Worm (Caenorhabditis elegans) whole organism, L1 larva: Measurements from ENCODE around the gene F18E2.15.

Experiments
- C04F5.9 ChIP-seq: sonication (generic microtip); optimal IDR thresholded peaks from 2 replicates; lab custom pipeline; 2016; ENCODE audit warnings: missing genetic modification characterization, missing compliant biosample characterization
- C16A3.4 ChIP-seq: fragments of 150-350 bp; optimal IDR thresholded peaks from 2 replicates; lab custom pipeline; 2014; ENCODE audit warnings: missing biosample characterization, missing genetic modification characterization
- F16B12.6 ChIP-seq: fragments of 150-350 bp; optimal IDR thresholded peaks from 2 replicates; lab custom pipeline; 2014; ENCODE audit warnings: missing biosample characterization, missing genetic modification characterization
- aly-2 ChIP-seq: fragments of 150-350 bp; optimal IDR thresholded peaks from 2 replicates; lab custom pipeline; 2014; ENCODE audit warnings: missing biosample characterization, missing genetic modification characterization
- ceh-63 ChIP-seq: fragments of 200-800 bp; sonication (Bioruptor generic); optimal IDR thresholded peaks from 2 replicates; lab custom pipeline; 2018; ENCODE audit warnings: mild to moderate bottlenecking, missing genetic modification characterization, missing compliant biosample characterization
- ceh-88 ChIP-seq: fragments of 200-800 bp; sonication (Bioruptor generic); IDR thresholded peaks from 2 replicates; pipeline ENCODE4 v1.3.6; 2022; ENCODE audit warnings: missing genetic modification characterization, missing compliant biosample characterization
- dpl-1 ChIP-seq, 3 experiments: fragments of 150-350 bp in 2 of 3; sonication (generic microtip) in 1 of 3; optimal IDR thresholded peaks; 2 replicates each; lab custom pipeline; 2014 to 2017; ENCODE audit warnings: missing biosample characterization in 3 of 3, missing genetic modification characterization in 3 of 3, missing genetic modification reagents in 3 of 3
- dsc-1 ChIP-seq: sonication (generic microtip); optimal IDR thresholded peaks from 2 replicates; lab custom pipeline; 2016; ENCODE audit warnings: mild to moderate bottlenecking, missing genetic modification characterization, missing compliant biosample characterization
- efl-1 ChIP-seq, 4 experiments: fragments of 150-350 bp; optimal IDR thresholded peaks in 3 of 4; peaks in 1 of 4; 1 replicate in 1 of 4; 2 replicates in 3 of 4; lab custom pipeline; 2014; ENCODE audit warnings: missing biosample characterization in 2 of 4, missing genetic modification characterization in 2 of 4, missing genetic modification reagents in 2 of 4
- egl-13 ChIP-seq: sonication (generic microtip); optimal IDR thresholded peaks from 2 replicates; lab custom pipeline; 2016; ENCODE audit warnings: missing genotype, missing genetic modification reagents, missing genetic modification characterization, missing compliant biosample characterization
- egl-27 ChIP-seq, 2 experiments: fragments of 150-350 bp in 1 of 2; sonication (generic microtip); optimal IDR thresholded peaks; 3 replicates each; lab custom pipeline; 2017 to 2018; ENCODE audit warnings: missing biosample characterization in 2 of 2, missing genetic modification characterization in 2 of 2, missing genetic modification reagents in 2 of 2
- elt-2 ChIP-seq: sonication (generic microtip); optimal IDR thresholded peaks from 2 replicates; lab custom pipeline; 2016; ENCODE audit warnings: missing genetic modification characterization, mild to moderate bottlenecking, inconsistent platforms, missing compliant biosample characterization, missing genetic modification reagents
- elt-3 ChIP-seq, 6 experiments: fragments of 150-350 bp in 1 of 6; sonication (generic microtip); optimal IDR thresholded peaks; 2 replicates each; lab custom pipeline; 2017 to 2018; ENCODE audit warnings: missing biosample characterization in 6 of 6, missing genetic modification characterization in 6 of 6, inconsistent platforms in 1 of 6
- fkh-8 ChIP-seq: sonication (generic microtip); optimal IDR thresholded peaks from 2 replicates; lab custom pipeline; 2016; ENCODE audit warnings: mild to moderate bottlenecking, missing genetic modification characterization, missing compliant biosample characterization
- grh-1 ChIP-seq: fragments of 200-800 bp; sonication (Bioruptor generic); IDR thresholded peaks from 2 replicates; pipeline ENCODE4 v1.3.6; 2022; ENCODE audit warnings: missing genetic modification reagents, missing genetic modification characterization, missing compliant biosample characterization
- hlh-4 ChIP-seq: sonication (generic microtip); optimal IDR thresholded peaks from 2 replicates; lab custom pipeline; 2016; ENCODE audit warnings: mild to moderate bottlenecking, missing genetic modification characterization, missing compliant biosample characterization
- hpl-2 ChIP-seq: fragments of 150-350 bp; optimal IDR thresholded peaks from 2 replicates; lab custom pipeline; 2014; ENCODE audit warnings: missing biosample characterization, missing genetic modification reagents, missing genetic modification characterization
- isw-1 ChIP-seq: fragments of 200-800 bp; sonication (Bioruptor generic); IDR thresholded peaks from 2 replicates; pipeline ENCODE4 v1.3.6; 2022; ENCODE audit warnings: missing genetic modification characterization, missing compliant biosample characterization
- jun-1 ChIP-seq: fragments of 150-350 bp; optimal IDR thresholded peaks from 2 replicates; lab custom pipeline; 2014; ENCODE audit warnings: missing biosample characterization, missing genetic modification reagents, missing genetic modification characterization
- lin-15B ChIP-seq: fragments of 150-350 bp; sonication (generic microtip); optimal IDR thresholded peaks from 3 replicates; lab custom pipeline; 2014; ENCODE audit warnings: missing biosample characterization, missing genetic modification characterization
- lin-35 ChIP-seq, 2 experiments: fragments of 150-350 bp; optimal IDR thresholded peaks; 2 replicates each; lab custom pipeline; 2014; ENCODE audit warnings: missing biosample characterization in 2 of 2, missing genetic modification characterization in 2 of 2, missing genetic modification reagents in 2 of 2
- mdl-1 ChIP-seq, 2 experiments: fragments of 150-350 bp; optimal IDR thresholded peaks; 2 replicates each; lab custom pipeline; 2014 to 2017; ENCODE audit warnings: missing biosample characterization in 2 of 2, missing genetic modification characterization in 2 of 2, inconsistent platforms in 1 of 2
- mep-1 ChIP-seq: fragments of 150-350 bp; optimal IDR thresholded peaks from 2 replicates; lab custom pipeline; 2014; ENCODE audit warnings: missing biosample characterization, missing genetic modification characterization
- nhr-12 ChIP-seq: sonication (generic microtip); optimal IDR thresholded peaks from 2 replicates; lab custom pipeline; 2017; ENCODE audit warnings: missing biosample characterization, missing genetic modification characterization
- nhr-19 ChIP-seq: fragments of 200-800 bp; sonication (Bioruptor generic); conservative IDR thresholded peaks from 2 replicates; pipeline ENCODE4 v1.3.6; 2022; ENCODE audit warnings: missing genetic modification characterization, missing compliant biosample characterization
- nhr-20 ChIP-seq: sonication (generic microtip); optimal IDR thresholded peaks from 2 replicates; lab custom pipeline; 2016; ENCODE audit warnings: mild to moderate bottlenecking, missing genetic modification characterization, missing compliant biosample characterization
- nhr-237 ChIP-seq: fragments of 150-350 bp; optimal IDR thresholded peaks from 2 replicates; lab custom pipeline; 2014; ENCODE audit warnings: missing biosample characterization, missing genetic modification characterization
- nhr-47 ChIP-seq: sonication (generic microtip); optimal IDR thresholded peaks from 2 replicates; lab custom pipeline; 2016; ENCODE audit warnings: mild to moderate bottlenecking, missing genetic modification characterization, moderate library complexity, missing compliant biosample characterization
- nhr-71 ChIP-seq: sonication (generic microtip); optimal IDR thresholded peaks from 2 replicates; lab custom pipeline; 2016; ENCODE audit warnings: mild to moderate bottlenecking, missing genetic modification characterization, moderate library complexity, missing compliant biosample characterization
- nhr-76 ChIP-seq: sonication (generic microtip); optimal IDR thresholded peaks from 2 replicates; lab custom pipeline; 2017; ENCODE audit warnings: missing biosample characterization, missing genetic modification characterization
- nhr-77 ChIP-seq: fragments of 150-350 bp; optimal IDR thresholded peaks from 2 replicates; lab custom pipeline; 2014; ENCODE audit warnings: missing biosample characterization, missing genetic modification characterization
- nhr-84 ChIP-seq: sonication (generic microtip); optimal IDR thresholded peaks from 2 replicates; lab custom pipeline; 2017; ENCODE audit warnings: missing biosample characterization, missing genetic modification characterization
- pag-3 ChIP-seq: sonication (generic microtip); optimal IDR thresholded peaks from 2 replicates; lab custom pipeline; 2017; ENCODE audit warnings: missing genetic modification characterization, mild to moderate bottlenecking, missing compliant biosample characterization, antibody characterized with exemption, borderline replicate concordance; ENCODE audit not compliant: insufficient read depth
- rnt-1 ChIP-seq: sonication (generic microtip); optimal IDR thresholded peaks from 2 replicates; lab custom pipeline; 2016; ENCODE audit warnings: mild to moderate bottlenecking, missing genetic modification characterization, moderate library complexity, missing compliant biosample characterization
- snpc-4 ChIP-seq: fragments of 150-350 bp; optimal IDR thresholded peaks from 2 replicates; lab custom pipeline; 2014; ENCODE audit warnings: missing biosample characterization, missing genetic modification characterization
- sox-4 ChIP-seq: sonication (generic microtip); optimal IDR thresholded peaks from 2 replicates; lab custom pipeline; 2016; ENCODE audit warnings: missing genetic modification characterization, missing compliant biosample characterization
- sptf-1 ChIP-seq: fragments of 150-350 bp; optimal IDR thresholded peaks from 2 replicates; lab custom pipeline; 2014; ENCODE audit warnings: missing biosample characterization, missing genetic modification characterization
- swsn-7 ChIP-seq: sonication (generic microtip); optimal IDR thresholded peaks from 2 replicates; lab custom pipeline; 2016; ENCODE audit warnings: missing genetic modification characterization, missing compliant biosample characterization
- tbx-2 ChIP-seq: sonication (generic microtip); optimal IDR thresholded peaks from 2 replicates; lab custom pipeline; 2016; ENCODE audit warnings: missing genetic modification characterization, missing compliant biosample characterization
- unc-130 ChIP-seq: fragments of 150-350 bp; optimal IDR thresholded peaks from 2 replicates; lab custom pipeline; 2017; ENCODE audit warnings: missing biosample characterization, missing genetic modification characterization, inconsistent platforms
- vab-15 ChIP-seq: sonication (generic microtip); optimal IDR thresholded peaks from 2 replicates; lab custom pipeline; 2017; ENCODE audit warnings: missing genotype, mild to moderate bottlenecking, missing genetic modification characterization, missing compliant biosample characterization
- xbp-1 ChIP-seq: sonication (generic microtip); optimal IDR thresholded peaks from 2 replicates; lab custom pipeline; 2016; ENCODE audit warnings: missing genetic modification characterization, missing compliant biosample characterization
- zip-4 ChIP-seq: fragments of 200-800 bp; sonication (Bioruptor generic); optimal IDR thresholded peaks from 2 replicates; lab custom pipeline; 2018; ENCODE audit warnings: mild to moderate bottlenecking, missing genetic modification characterization, moderate library complexity, missing compliant biosample characterization
- ztf-11 ChIP-seq, 2 experiments: sonication (generic microtip); optimal IDR thresholded peaks; 2 replicates each; lab custom pipeline; 2016 to 2017; ENCODE audit warnings: missing genetic modification characterization in 2 of 2, missing biosample characterization in 1 of 2, missing compliant biosample characterization in 1 of 2

Gene F18E2.15

DNA sequence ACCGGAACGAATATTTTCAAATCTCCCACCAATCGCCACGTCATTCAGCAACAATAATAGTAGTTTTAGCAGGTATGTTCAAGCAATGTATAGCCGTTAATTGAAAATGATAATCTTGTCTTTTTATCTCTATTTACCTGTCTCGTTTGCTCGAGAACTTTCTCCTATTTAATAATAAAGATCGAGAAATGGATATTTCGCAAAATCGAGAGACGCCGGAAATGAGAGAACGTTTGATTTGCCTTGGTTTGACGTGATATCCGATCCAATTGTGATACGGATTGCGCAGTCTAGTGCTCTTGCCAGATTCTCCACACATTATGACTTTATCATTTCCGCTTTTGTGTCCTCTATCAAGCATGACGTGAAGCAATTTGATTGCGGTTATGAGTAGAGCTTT is 13.0 kb upstream of the F18E2.15 start:
- TF ChIP-seq isw-1 (no peak), efl-1 (optimal IDR thresholded peaks at IDR 0.05; lab: Kevin White, UChicago) (no peak), efl-1 (GFP tag; optimal IDR thresholded peaks at IDR 0.05 in 1 of 2; lab: Kevin White, UChicago) (peak in 1 of 2 experiments; percentile 86), egl-27 (tag; optimal IDR thresholded peaks at IDR 0.05; lab: Kevin White, UChicago) (no peak), nhr-77 (no peak), fkh-8 (peak; percentile 59), ztf-11 (tag; optimal IDR thresholded peaks at IDR 0.05; lab: Kevin White, UChicago) (no peak), ceh-88 (no peak), nhr-19 (GFP tag; lab: Robert Waterston, UW) (no peak)

DNA sequence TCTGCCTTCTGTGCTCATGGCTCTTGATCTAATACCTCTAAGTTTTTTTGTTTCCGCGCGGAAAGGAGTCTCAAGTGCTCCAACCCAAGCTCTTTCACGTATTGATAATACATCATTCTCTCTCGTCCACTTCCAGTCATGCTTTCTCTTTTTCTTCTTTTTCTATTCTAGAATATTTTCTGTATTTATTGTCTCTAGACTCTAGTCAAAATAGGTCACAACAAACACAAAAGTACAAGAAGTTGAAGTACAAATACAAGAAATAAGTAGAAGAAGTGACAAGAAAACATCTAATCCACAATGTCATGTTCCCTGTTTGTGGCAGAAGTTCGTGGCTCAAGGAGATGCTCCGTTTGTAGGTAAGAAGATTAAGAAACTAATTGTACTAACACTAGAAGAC is 12.4 kb upstream of the F18E2.15 start, which contains the start of gene ZC455.1:
Gene ZC455.1 (plus strand): TSS at position 301 of the 400 bp plus-strand sequence.
- TF ChIP-seq fkh-8 (no peak), grh-1 (no peak), dsc-1 (tag; lab: Kevin White, UChicago) (no peak), nhr-12 (no peak), egl-13 (tag; lab: Kevin White, UChicago) (no peak), pag-3 (tag; lab: Kevin White, UChicago) (no peak), hpl-2 (GFP tag; lab: Kevin White, UChicago) (no peak), F16B12.6 (tag; lab: Kevin White, UChicago) (no peak), C04F5.9 (tag; lab: Kevin White, UChicago) (no peak), ztf-11 (tag; optimal IDR thresholded peaks at IDR 0.05; lab: Kevin White, UChicago) (no peak), lin-15B (tag; lab: Kevin White, UChicago) (no peak), mdl-1 (tag; optimal IDR thresholded peaks at IDR 0.05; lab: Kevin White, UChicago) (no peak), nhr-76 (tag; lab: Kevin White, UChicago) (no peak), ceh-63 (no peak), ceh-88 (no peak), nhr-84 (tag; lab: Kevin White, UChicago) (no peak), nhr-71 (tag; lab: Kevin White, UChicago) (no peak)

DNA sequence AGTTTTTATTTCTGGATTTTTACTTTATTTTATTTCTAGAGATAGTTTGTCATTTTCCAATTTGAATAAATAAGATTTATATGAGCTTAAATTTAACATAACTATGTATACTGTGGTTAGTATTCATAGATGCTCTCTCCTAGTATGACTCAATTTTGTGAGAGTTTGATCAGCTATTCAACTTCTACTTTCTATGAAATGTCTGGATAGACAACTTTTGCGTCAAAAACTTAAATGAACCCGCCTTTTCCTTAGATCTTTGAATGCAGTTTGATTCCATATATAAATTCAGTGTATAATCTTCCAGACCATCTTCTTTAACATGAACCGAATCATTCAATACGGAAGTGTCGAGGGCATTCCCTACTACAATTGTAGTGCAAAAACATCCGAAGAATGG is 8.1 kb upstream of the F18E2.15 start, which contains the start of gene srt-43:
Gene srt-43 (plus strand): TSS at position 301 of the 400 bp plus-strand sequence.
- TF ChIP-seq ztf-11 (tag; optimal IDR thresholded peaks at IDR 0.05; lab: Kevin White, UChicago) (no peak), hlh-4 (tag; lab: Kevin White, UChicago) (no peak), nhr-71 (tag; lab: Kevin White, UChicago) (no peak), ceh-63 (no peak), zip-4 (GFP tag; lab: Kevin White, UChicago) (no peak), egl-27 (tag; optimal IDR thresholded peaks at IDR 0.05; lab: Kevin White, UChicago) (no peak), ceh-88 (no peak), nhr-47 (tag; lab: Kevin White, UChicago) (no peak), aly-2 (no peak), tbx-2 (tag; lab: Kevin White, UChicago) (no peak), vab-15 (tag; lab: Kevin White, UChicago) (no peak), nhr-237 (no peak)

DNA sequence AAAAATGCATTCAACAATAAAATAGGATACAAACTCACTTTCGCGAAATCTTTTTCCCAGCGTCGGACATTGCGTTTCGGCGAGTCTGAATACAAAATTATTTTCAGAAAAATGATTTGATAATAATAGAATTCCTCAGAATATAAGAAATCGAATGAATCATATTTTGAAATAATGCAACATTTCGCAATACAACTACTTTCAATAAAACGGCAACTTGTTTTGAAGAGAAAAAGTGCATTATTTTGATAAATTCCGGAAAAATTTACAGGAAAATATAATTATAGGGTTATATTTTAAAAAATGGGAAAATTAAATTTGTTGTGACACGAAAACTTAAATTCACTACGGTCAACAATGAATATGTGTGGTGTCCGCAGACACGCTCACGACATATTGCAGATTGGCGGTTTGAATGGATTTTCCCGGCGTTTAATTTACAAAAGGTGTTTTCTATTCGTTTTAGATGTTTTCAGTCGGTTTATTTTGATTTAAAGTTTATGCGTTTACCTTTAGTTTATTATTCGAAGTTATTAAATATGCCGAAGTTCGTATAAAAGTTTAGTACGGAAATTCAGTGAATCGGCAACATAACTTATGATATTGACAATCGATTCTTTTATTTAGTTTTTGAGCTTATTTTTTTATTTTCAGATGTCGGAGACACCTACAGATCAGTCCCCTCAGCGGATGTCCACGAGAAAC is 2.6 kb upstream of the F18E2.15 start, which contains the start of the genes abcf-1 and scc-3:
Gene abcf-1 (minus strand): TSS at position 85 of the 705 bp plus-strand sequence.
Gene scc-3 (plus strand): TSS at position 655 of the 705 bp plus-strand sequence.
- TF ChIP-seq jun-1 (tag; lab: Kevin White, UChicago) (no peak), rnt-1 (peak; percentile 25), elt-2 (tag; lab: Kevin White, UChicago) (no peak), sox-4 (tag; lab: Kevin White, UChicago) (no peak), dpl-1 (GFP tag; optimal IDR thresholded peaks at IDR 0.05; lab: Kevin White, UChicago) (peak; percentile 47 to 74 (median 59)), lin-35 (GFP tag; optimal IDR thresholded peaks at IDR 0.05; lab: Kevin White, UChicago) (peak; percentile 45 to 71), xbp-1 (peak; percentile 40), nhr-20 (peak; percentile 38), mep-1 (tag; lab: Kevin White, UChicago) (peak; percentile 53), unc-130 (peak; percentile 6), sptf-1 (tag; lab: Kevin White, UChicago) (no peak), nhr-47 (tag; lab: Kevin White, UChicago) (peak; percentile 21), snpc-4 (tag; lab: Kevin White, UChicago) (no peak), swsn-7 (tag; lab: Kevin White, UChicago) (peak; percentile 32), ceh-88 (no peak), elt-3 (tag; optimal IDR thresholded peaks at IDR 0.05; lab: Kevin White, UChicago) (peak in 1 of 6 experiments; percentile 37), dsc-1 (tag; lab: Kevin White, UChicago) (no peak), efl-1 (optimal IDR thresholded peaks at IDR 0.05; lab: Kevin White, UChicago) (peak; percentile 25 to 62), efl-1 (GFP tag; optimal IDR thresholded peaks at IDR 0.05 in 1 of 2; lab: Kevin White, UChicago) (peak; percentile 66 to 93), zip-4 (GFP tag; lab: Kevin White, UChicago) (no peak), hpl-2 (GFP tag; lab: Kevin White, UChicago) (no peak), C16A3.4 (tag; lab: Kevin White, UChicago) (peak; percentile 5)
